Worm (Caenorhabditis elegans) whole organism, late embryonic: ENCODE results near the gene srv-9.

Experiments used
- F13H6.1 ChIP-seq: sonication (generic microtip); optimal IDR thresholded peaks from 2 replicates; lab custom pipeline; 2016; ENCODE audit warnings: missing genetic modification characterization, missing compliant biosample characterization
- ama-1 ChIP-seq: fragments of 150-350 bp; optimal IDR thresholded peaks from 2 replicates; lab custom pipeline; 2014
- ceh-34 ChIP-seq: sonication (generic microtip); optimal IDR thresholded peaks from 2 replicates; lab custom pipeline; 2016; ENCODE audit warnings: mild to moderate bottlenecking, missing genetic modification characterization, missing compliant biosample characterization
- eyg-1 ChIP-seq: sonication (generic microtip); optimal IDR thresholded peaks from 2 replicates; lab custom pipeline; 2016; ENCODE audit warnings: missing genotype, missing genetic modification characterization, missing compliant biosample characterization
- nfya-1 ChIP-seq: sonication (generic microtip); optimal IDR thresholded peaks from 2 replicates; lab custom pipeline; 2017; ENCODE audit warnings: missing genetic modification characterization, mild to moderate bottlenecking, missing compliant biosample characterization, antibody characterized with exemption, moderate library complexity
- sox-2 ChIP-seq: fragments of 200-800 bp; sonication (Bioruptor generic); IDR thresholded peaks from 2 replicates; pipeline ENCODE4 v1.3.6; 2022; ENCODE audit warnings: missing genetic modification reagents, missing genetic modification characterization, missing compliant biosample characterization
- syd-9 ChIP-seq: sonication (generic microtip); optimal IDR thresholded peaks from 2 replicates; lab custom pipeline; 2016; ENCODE audit warnings: mild to moderate bottlenecking, missing genetic modification characterization, moderate library complexity, missing compliant biosample characterization
- tbx-7 ChIP-seq: sonication (generic microtip); optimal IDR thresholded peaks from 2 replicates; lab custom pipeline; 2016; ENCODE audit warnings: missing genotype, missing genetic modification characterization, missing compliant biosample characterization
- unc-3 ChIP-seq, 2 experiments: fragments of 200-800 bp in 1 of 2; sonication (Bioruptor generic) in 1 of 2; sonication (generic microtip) in 1 of 2; conservative IDR thresholded peaks in 1 of 2; optimal IDR thresholded peaks in 1 of 2; 2 replicates each; pipeline versions ENCODE4 v1.3.6 to Lab custom; 2016 to 2022; ENCODE audit warnings: missing compliant biosample characterization in 2 of 2, missing genetic modification characterization in 2 of 2, missing genetic modification reagents in 1 of 2

- TF ChIP-seq tbx-7 (no peak), ceh-34 (tag; lab: Kevin White, UChicago) (no peak), nfya-1 (tag; lab: Kevin White, UChicago) (no peak), syd-9 (tag; lab: Kevin White, UChicago) (no peak), eyg-1 (tag; lab: Kevin White, UChicago) (no peak), sox-2 (GFP tag; lab: Robert Waterston, UW) (no peak), ama-1 (lab: Kevin White, UChicago) (no peak), unc-3 (GFP tag; conservative IDR thresholded peaks at IDR 0.05; lab: Robert Waterston, UW) (no peak), unc-3 (tag; optimal IDR thresholded peaks at IDR 0.05; lab: Kevin White, UChicago) (no peak), F13H6.1 (tag; lab: Kevin White, UChicago) (no peak)
Measured at ce11 chrV:13415462-13415861, 7.5 kb downstream of the srv-9 start.
